Fruit fly (Drosophila melanogaster) whole organism, wandering third instar larva: ENCODE data around the gene CG31730.

Experiments used
- Abd-B ChIP-seq: fragments of >200 bp; optimal IDR thresholded peaks from 2 replicates; lab custom pipeline; 2017; ENCODE audit warnings: missing biosample characterization, missing genetic modification characterization
- CG32264 ChIP-seq: fragments of 200-800 bp; sonication (Bioruptor generic); optimal IDR thresholded peaks from 2 replicates; lab custom pipeline; 2016; ENCODE audit warnings: missing biosample characterization, missing genetic modification characterization
- GATAd ChIP-seq: sonication (Bioruptor generic); optimal IDR thresholded peaks from 2 replicates; lab custom pipeline; 2016; ENCODE audit warnings: missing biosample characterization, missing genetic modification characterization
- ey ChIP-seq: fragments of 200-800 bp; sonication (Bioruptor generic); optimal IDR thresholded peaks from 2 replicates; lab custom pipeline; 2016; ENCODE audit warnings: missing biosample characterization, missing genetic modification characterization
- fru ChIP-seq: fragments of 200-800 bp; sonication (Bioruptor generic); optimal IDR thresholded peaks from 3 replicates; lab custom pipeline; 2016; ENCODE audit warnings: missing biosample characterization, mild to moderate bottlenecking, missing genetic modification characterization
- jim ChIP-seq: fragments of 175-275, 200-325 bp; sonication (Bioruptor generic); optimal IDR thresholded peaks from 2 replicates; lab custom pipeline; 2016; ENCODE audit warnings: missing biosample characterization, mild to moderate bottlenecking, missing genetic modification characterization
- pan ChIP-seq: fragments of >200 bp; optimal IDR thresholded peaks from 2 replicates; lab custom pipeline; 2017
- psq ChIP-seq: fragments of 200-800 bp; sonication (Bioruptor generic); optimal IDR thresholded peaks from 3 replicates; lab custom pipeline; 2017; ENCODE audit warnings: missing biosample characterization, mild to moderate bottlenecking, missing genetic modification characterization, moderate library complexity
- rgr ChIP-seq: fragments of 200-800 bp; sonication (Bioruptor generic); optimal IDR thresholded peaks from 3 replicates; lab custom pipeline; 2016; ENCODE audit warnings: missing biosample characterization, mild to moderate bottlenecking, missing genetic modification characterization

dm6 chr2L:13292626-13293025 is 33.1 kb upstream of the CG31730 start, which contains the start of gene CG16824:
- TF ChIP-seq psq (GFP tag; lab: Kevin White, UChicago) (no peak), Abd-B (GFP tag; lab: Kevin White, UChicago) (no peak), jim (GFP tag; lab: Kevin White, UChicago) (no peak), GATAd (GFP tag; lab: Kevin White, UChicago) (no peak), pan (lab: Kevin White, UChicago) (no peak), fru (no peak), rgr (no peak), ey (GFP tag; lab: Kevin White, UChicago) (no peak), CG32264 (GFP tag; lab: Kevin White, UChicago) (no peak)
